Worm (Caenorhabditis elegans) whole organism, L1 larva: ENCODE measurements around the gene srxa-13.

Source experiments
- C04F5.9 ChIP-seq: sonication (generic microtip); optimal IDR thresholded peaks from 2 replicates; lab custom pipeline; 2016; ENCODE audit warnings: missing genetic modification characterization, missing compliant biosample characterization
- F16B12.6 ChIP-seq: fragments of 150-350 bp; optimal IDR thresholded peaks from 2 replicates; lab custom pipeline; 2014; ENCODE audit warnings: missing biosample characterization, missing genetic modification characterization
- Y116A8C.19 ChIP-seq: sonication (generic microtip); optimal IDR thresholded peaks from 2 replicates; lab custom pipeline; 2016; ENCODE audit warnings: missing compliant biosample characterization, missing genetic modification characterization, borderline replicate concordance
- aha-1 ChIP-seq: fragments of 150-350 bp; optimal IDR thresholded peaks from 2 replicates; lab custom pipeline; 2014; ENCODE audit warnings: missing biosample characterization, missing genetic modification characterization
- ceh-8 ChIP-seq: fragments of 200-800 bp; sonication (Bioruptor generic); optimal IDR thresholded peaks from 2 replicates; lab custom pipeline; 2018; ENCODE audit warnings: mild to moderate bottlenecking, missing genetic modification characterization, moderate library complexity, missing compliant biosample characterization
- ces-1 ChIP-seq: fragments of 150-350 bp; optimal IDR thresholded peaks from 2 replicates; lab custom pipeline; 2014; ENCODE audit warnings: missing biosample characterization, missing genetic modification reagents, missing genetic modification characterization
- dpl-1 ChIP-seq, 3 experiments: fragments of 150-350 bp in 2 of 3; sonication (generic microtip) in 1 of 3; optimal IDR thresholded peaks; 2 replicates each; lab custom pipeline; 2014 to 2017; ENCODE audit warnings: missing biosample characterization in 3 of 3, missing genetic modification characterization in 3 of 3, missing genetic modification reagents in 3 of 3
- dsc-1 ChIP-seq: sonication (generic microtip); optimal IDR thresholded peaks from 2 replicates; lab custom pipeline; 2016; ENCODE audit warnings: mild to moderate bottlenecking, missing genetic modification characterization, missing compliant biosample characterization
- efl-1 ChIP-seq, 4 experiments: fragments of 150-350 bp; optimal IDR thresholded peaks in 3 of 4; peaks in 1 of 4; 1 replicate in 1 of 4; 2 replicates in 3 of 4; lab custom pipeline; 2014; ENCODE audit warnings: missing biosample characterization in 2 of 4, missing genetic modification characterization in 2 of 4, missing genetic modification reagents in 2 of 4
- egl-27 ChIP-seq, 2 experiments: fragments of 150-350 bp in 1 of 2; sonication (generic microtip); optimal IDR thresholded peaks; 3 replicates each; lab custom pipeline; 2017 to 2018; ENCODE audit warnings: missing biosample characterization in 2 of 2, missing genetic modification characterization in 2 of 2, missing genetic modification reagents in 2 of 2
- elt-2 ChIP-seq: sonication (generic microtip); optimal IDR thresholded peaks from 2 replicates; lab custom pipeline; 2016; ENCODE audit warnings: missing genetic modification characterization, mild to moderate bottlenecking, inconsistent platforms, missing compliant biosample characterization, missing genetic modification reagents
- elt-3 ChIP-seq, 6 experiments: fragments of 150-350 bp in 1 of 6; sonication (generic microtip); optimal IDR thresholded peaks; 2 replicates each; lab custom pipeline; 2017 to 2018; ENCODE audit warnings: missing biosample characterization in 6 of 6, missing genetic modification characterization in 6 of 6, inconsistent platforms in 1 of 6
- fkh-4 ChIP-seq: sonication (generic microtip); optimal IDR thresholded peaks from 2 replicates; lab custom pipeline; 2016; ENCODE audit warnings: missing compliant biosample characterization, missing genetic modification characterization, borderline replicate concordance
- fkh-8 ChIP-seq: sonication (generic microtip); optimal IDR thresholded peaks from 2 replicates; lab custom pipeline; 2016; ENCODE audit warnings: mild to moderate bottlenecking, missing genetic modification characterization, missing compliant biosample characterization
- grh-1 ChIP-seq: fragments of 200-800 bp; sonication (Bioruptor generic); IDR thresholded peaks from 2 replicates; pipeline ENCODE4 v1.3.6; 2022; ENCODE audit warnings: missing genetic modification reagents, missing genetic modification characterization, missing compliant biosample characterization
- hlh-4 ChIP-seq: sonication (generic microtip); optimal IDR thresholded peaks from 2 replicates; lab custom pipeline; 2016; ENCODE audit warnings: mild to moderate bottlenecking, missing genetic modification characterization, missing compliant biosample characterization
- isw-1 ChIP-seq: fragments of 200-800 bp; sonication (Bioruptor generic); IDR thresholded peaks from 2 replicates; pipeline ENCODE4 v1.3.6; 2022; ENCODE audit warnings: missing genetic modification characterization, missing compliant biosample characterization
- lin-13 ChIP-seq: fragments of 150-350 bp; optimal IDR thresholded peaks from 2 replicates; lab custom pipeline; 2014; ENCODE audit warnings: missing biosample characterization, missing genetic modification reagents, missing genetic modification characterization
- lin-39 ChIP-seq: fragments of 150-350 bp; optimal IDR thresholded peaks from 2 replicates; lab custom pipeline; 2014; ENCODE audit warnings: missing biosample characterization, missing genetic modification reagents, missing genetic modification characterization
- mdl-1 ChIP-seq, 2 experiments: fragments of 150-350 bp; optimal IDR thresholded peaks; 2 replicates each; lab custom pipeline; 2014 to 2017; ENCODE audit warnings: missing biosample characterization in 2 of 2, missing genetic modification characterization in 2 of 2, inconsistent platforms in 1 of 2
- nhr-11 ChIP-seq: fragments of 150-350 bp; optimal IDR thresholded peaks from 2 replicates; lab custom pipeline; 2014; ENCODE audit warnings: missing biosample characterization, missing genetic modification characterization
- nhr-12 ChIP-seq: sonication (generic microtip); optimal IDR thresholded peaks from 2 replicates; lab custom pipeline; 2017; ENCODE audit warnings: missing biosample characterization, missing genetic modification characterization
- nhr-237 ChIP-seq: fragments of 150-350 bp; optimal IDR thresholded peaks from 2 replicates; lab custom pipeline; 2014; ENCODE audit warnings: missing biosample characterization, missing genetic modification characterization
- nhr-71 ChIP-seq: sonication (generic microtip); optimal IDR thresholded peaks from 2 replicates; lab custom pipeline; 2016; ENCODE audit warnings: mild to moderate bottlenecking, missing genetic modification characterization, moderate library complexity, missing compliant biosample characterization
- nhr-76 ChIP-seq: sonication (generic microtip); optimal IDR thresholded peaks from 2 replicates; lab custom pipeline; 2017; ENCODE audit warnings: missing biosample characterization, missing genetic modification characterization
- nhr-77 ChIP-seq: fragments of 150-350 bp; optimal IDR thresholded peaks from 2 replicates; lab custom pipeline; 2014; ENCODE audit warnings: missing biosample characterization, missing genetic modification characterization
- nhr-84 ChIP-seq: sonication (generic microtip); optimal IDR thresholded peaks from 2 replicates; lab custom pipeline; 2017; ENCODE audit warnings: missing biosample characterization, missing genetic modification characterization
- pag-3 ChIP-seq: sonication (generic microtip); optimal IDR thresholded peaks from 2 replicates; lab custom pipeline; 2017; ENCODE audit warnings: missing genetic modification characterization, mild to moderate bottlenecking, missing compliant biosample characterization, antibody characterized with exemption, borderline replicate concordance; ENCODE audit not compliant: insufficient read depth
- skn-1 ChIP-seq: fragments of 150-350 bp; optimal IDR thresholded peaks from 2 replicates; lab custom pipeline; 2014; ENCODE audit warnings: missing biosample characterization, missing genetic modification characterization
- snpc-4 ChIP-seq: fragments of 150-350 bp; optimal IDR thresholded peaks from 2 replicates; lab custom pipeline; 2014; ENCODE audit warnings: missing biosample characterization, missing genetic modification characterization
- snu-23 ChIP-seq: sonication (generic microtip); optimal IDR thresholded peaks from 2 replicates; lab custom pipeline; 2016; ENCODE audit warnings: missing genetic modification characterization, missing compliant biosample characterization
- sptf-1 ChIP-seq: fragments of 150-350 bp; optimal IDR thresholded peaks from 2 replicates; lab custom pipeline; 2014; ENCODE audit warnings: missing biosample characterization, missing genetic modification characterization
- sup-37 ChIP-seq: fragments of 200-800 bp; sonication (Bioruptor generic); optimal IDR thresholded peaks from 2 replicates; lab custom pipeline; 2018; ENCODE audit warnings: mild to moderate bottlenecking, missing genetic modification characterization, missing compliant biosample characterization
- swsn-7 ChIP-seq: sonication (generic microtip); optimal IDR thresholded peaks from 2 replicates; lab custom pipeline; 2016; ENCODE audit warnings: missing genetic modification characterization, missing compliant biosample characterization
- unc-62 ChIP-seq: fragments of 150-350 bp; optimal IDR thresholded peaks from 2 replicates; lab custom pipeline; 2014; ENCODE audit warnings: missing biosample characterization, missing genetic modification reagents, missing genetic modification characterization
- unc-86 ChIP-seq: sonication (generic microtip); optimal IDR thresholded peaks from 2 replicates; lab custom pipeline; 2016; ENCODE audit warnings: missing genetic modification characterization, missing compliant biosample characterization
- vab-15 ChIP-seq: sonication (generic microtip); optimal IDR thresholded peaks from 2 replicates; lab custom pipeline; 2017; ENCODE audit warnings: missing genotype, mild to moderate bottlenecking, missing genetic modification characterization, missing compliant biosample characterization

Gene srxa-13

ce11 chrV:13953191-13953590, 23.6 kb downstream of the srxa-13 start, which contains the start of gene R10D12.8:
R10D12.8 (minus strand) TSS chrV:13953291.
- TF ChIP-seq dpl-1 (GFP tag; optimal IDR thresholded peaks at IDR 0.05; lab: Kevin White, UChicago) (no peak), elt-3 (tag; optimal IDR thresholded peaks at IDR 0.05; lab: Kevin White, UChicago) (peak in 1 of 6 experiments; percentile 45), swsn-7 (tag; lab: Kevin White, UChicago) (no peak), isw-1 (GFP tag; lab: Robert Waterston, UW) (no peak), unc-62 (GFP tag; lab: Kevin White, UChicago) (no peak), efl-1 (optimal IDR thresholded peaks at IDR 0.05; lab: Kevin White, UChicago) (no peak), efl-1 (GFP tag; optimal IDR thresholded peaks at IDR 0.05 in 1 of 2; lab: Kevin White, UChicago) (peak in 1 of 2 experiments; percentile 35), Y116A8C.19 (no peak), C04F5.9 (tag; lab: Kevin White, UChicago) (no peak)

ce11 chrV:13954056-13954455, 24.5 kb downstream of the srxa-13 start, which contains the start of gene swt-6:
swt-6 (plus strand) TSS chrV:13954356.
- TF ChIP-seq snpc-4 = no peak
- TF ChIP-seq efl-1 (optimal IDR thresholded peaks at IDR 0.05; lab: Kevin White, UChicago) = no peak
- peak in 1 of 2 experiments; percentile 22 for TF ChIP-seq efl-1 (GFP tag; optimal IDR thresholded peaks at IDR 0.05 in 1 of 2; lab: Kevin White, UChicago)
- TF ChIP-seq sptf-1 (tag; lab: Kevin White, UChicago) = no peak
- TF ChIP-seq, all 84 proteins: peak for 1

- no peak for TF ChIP-seq F16B12.6 (tag; lab: Kevin White, UChicago)
- TF ChIP-seq egl-27 (tag; optimal IDR thresholded peaks at IDR 0.05; lab: Kevin White, UChicago) = no peak
- TF ChIP-seq fkh-4 (tag; lab: Kevin White, UChicago) = no peak
- TF ChIP-seq nhr-237 (tag; lab: Kevin White, UChicago) = no peak
- no peak for TF ChIP-seq lin-13 (GFP tag; lab: Kevin White, UChicago)
- no peak for TF ChIP-seq ces-1 (GFP tag; lab: Kevin White, UChicago)
- no peak for TF ChIP-seq dsc-1 (tag; lab: Kevin White, UChicago)
Observed at ce11 chrV:13955370-13956089, 25.9 kb downstream of the srxa-13 start.

- no peak for TF ChIP-seq mdl-1 (tag; optimal IDR thresholded peaks at IDR 0.05; lab: Kevin White, UChicago)
- TF ChIP-seq nhr-77 = no peak
- no peak for TF ChIP-seq nhr-12
- no peak for TF ChIP-seq ceh-8
- TF ChIP-seq vab-15 (tag; lab: Kevin White, UChicago) = no peak
- no peak for TF ChIP-seq nhr-11 (tag; lab: Kevin White, UChicago)
- no peak for TF ChIP-seq lin-39 (tag; lab: Kevin White, UChicago)
- TF ChIP-seq elt-2 = no peak
- TF ChIP-seq nhr-76 = no peak
- TF ChIP-seq hlh-4 = no peak
- no peak for TF ChIP-seq swsn-7 (tag; lab: Kevin White, UChicago)
- no peak for TF ChIP-seq egl-27 (tag; optimal IDR thresholded peaks at IDR 0.05; lab: Kevin White, UChicago)
- no peak for TF ChIP-seq pag-3
- TF ChIP-seq snu-23 (GFP tag; lab: Kevin White, UChicago) = no peak
- TF ChIP-seq fkh-8 (tag; lab: Kevin White, UChicago) = no peak
- TF ChIP-seq sup-37 (GFP tag; lab: Kevin White, UChicago) = no peak
- TF ChIP-seq skn-1 (tag; lab: Kevin White, UChicago) = no peak
- TF ChIP-seq, all 84 proteins: peak for 0
Observed at ce11 chrV:13957691-13958090, 28.1 kb downstream of the srxa-13 start.

ce11 chrV:13958247-13958646, 28.6 kb downstream of the srxa-13 start, which contains the start of gene R10D12.10:
R10D12.10 (minus strand) TSS chrV:13958347.
- TF ChIP-seq nhr-77 (no peak), nhr-71 (tag; lab: Kevin White, UChicago) (no peak), grh-1 (no peak), nhr-84 (tag; lab: Kevin White, UChicago) (no peak), unc-86 (tag; lab: Kevin White, UChicago) (no peak), aha-1 (tag; lab: Kevin White, UChicago) (no peak), nhr-11 (tag; lab: Kevin White, UChicago) (no peak)
